Worm (Caenorhabditis elegans) whole organism, L2 larva: ENCODE results near the gene ZK1098.2.
A peak's percentile ranks its signal among the peaks of the same experiment; 100 is the strongest.

Source experiments
- ZK546.5 ChIP-seq: sonication (generic microtip); optimal IDR thresholded peaks from 2 replicates; lab custom pipeline; 2017; ENCODE audit warnings: missing biosample characterization, missing genetic modification characterization
- blmp-1 ChIP-seq: sonication (generic microtip); optimal IDR thresholded peaks from 2 replicates; lab custom pipeline; 2017; ENCODE audit warnings: missing genetic modification characterization, mild to moderate bottlenecking, missing compliant biosample characterization, antibody characterized with exemption, moderate library complexity; ENCODE audit not compliant: insufficient read depth
- gmeb-1 ChIP-seq: fragments of 150-350 bp; optimal IDR thresholded peaks from 2 replicates; lab custom pipeline; 2014; ENCODE audit warnings: missing biosample characterization, missing genetic modification characterization
- lin-11 ChIP-seq: fragments of 150-350 bp; sonication (generic microtip); optimal IDR thresholded peaks from 2 replicates; lab custom pipeline; 2014; ENCODE audit warnings: missing biosample characterization, missing genetic modification characterization, inconsistent platforms, mixed read lengths
- nhr-129 ChIP-seq: fragments of 150-350 bp; optimal IDR thresholded peaks from 2 replicates; lab custom pipeline; 2014; ENCODE audit warnings: missing biosample characterization, missing genetic modification characterization

The ZK1098.2 gene

ce11 chrIII:9580039-9580891 lies 51.3 kb downstream of the ZK1098.2 start, which contains the start of gene ced-7 (continued):
- TF ChIP-seq lin-11 (tag; lab: Kevin White, UChicago) (no peak), blmp-1 (no peak), ZK546.5 (tag; lab: Kevin White, UChicago) (no peak), gmeb-1 (no peak), nhr-129 (peak; percentile 60)
